Worm (Caenorhabditis elegans) whole organism, L4 larva: ENCODE measurements around the gene R13H4.7.

Experiments used
- aly-2 ChIP-seq: sonication (generic microtip); optimal IDR thresholded peaks from 2 replicates; lab custom pipeline; 2018; ENCODE audit warnings: missing biosample characterization, missing genetic modification characterization
- cey-2 ChIP-seq: sonication (generic microtip); optimal IDR thresholded peaks from 3 replicates; lab custom pipeline; 2017; ENCODE audit warnings: missing genetic modification characterization, mild to moderate bottlenecking, missing compliant biosample characterization, antibody characterized with exemption, borderline replicate concordance; ENCODE audit not compliant: insufficient read depth
- nhr-11 ChIP-seq: fragments of 150-350 bp; optimal IDR thresholded peaks from 2 replicates; lab custom pipeline; 2014; ENCODE audit warnings: missing biosample characterization, missing genetic modification characterization
- saeg-2 ChIP-seq: fragments of 200-800 bp; sonication (Bioruptor generic); IDR thresholded peaks from 2 replicates; pipeline ENCODE4 v1.3.6; 2022; ENCODE audit warnings: missing genetic modification reagents, missing genetic modification characterization, missing compliant biosample characterization
- snpc-4 ChIP-seq: fragments of 150-350 bp; optimal IDR thresholded peaks from 2 replicates; lab custom pipeline; 2014; ENCODE audit warnings: missing biosample characterization, missing genetic modification characterization
- zag-1 ChIP-seq: fragments of 150-350 bp; optimal IDR thresholded peaks from 2 replicates; lab custom pipeline; 2014; ENCODE audit warnings: missing biosample characterization, missing genetic modification characterization

DNA sequence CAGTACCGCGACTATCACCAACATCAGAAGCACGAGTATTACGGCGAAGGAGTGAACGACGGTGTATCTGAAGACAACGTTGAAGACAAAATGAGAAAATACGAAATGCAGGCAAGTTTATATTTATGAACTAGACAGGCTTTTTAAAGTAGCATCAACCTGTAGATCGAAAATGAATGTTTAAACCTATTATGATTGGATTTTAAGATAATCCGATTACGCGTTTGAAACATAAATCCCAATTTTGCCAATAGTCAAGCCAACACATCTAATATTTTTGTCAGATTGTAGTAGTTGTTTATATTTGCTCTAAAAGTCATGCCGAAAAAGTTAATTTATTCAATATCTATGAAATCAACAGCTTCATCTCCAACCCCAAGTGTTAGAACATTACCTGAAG, 33.2 kb upstream of the R13H4.7 start:
- no peak for TF ChIP-seq snpc-4 (tag; lab: Kevin White, UChicago)
- TF ChIP-seq saeg-2 (GFP tag; lab: Robert Waterston, UW): no peak
- no peak for TF ChIP-seq cey-2
- no peak for TF ChIP-seq aly-2 (tag; lab: Kevin White, UChicago)
- TF ChIP-seq zag-1 (tag; lab: Kevin White, UChicago): no peak
- TF ChIP-seq nhr-11: no peak
